Fruit fly (Drosophila melanogaster): Measurements from ENCODE around the gene CG9698.

Gene CG9698

dm6 chr3R:30488663-30489062 is 25.9 kb upstream of the CG9698 start, which contains the start of gene Jon99Fi:
Gene Jon99Fi (plus strand): TSS chr3R:30488963.
- TF ChIP-seq Hr39 (GFP tag; optimal IDR thresholded peaks at IDR 0.05): no peak
- no peak for TF ChIP-seq achi (GFP tag; optimal IDR thresholded peaks at IDR 0.05)
- TF ChIP-seq pdm3 (GFP tag; optimal IDR thresholded peaks at IDR 0.05): no peak
- TF ChIP-seq net (GFP tag; optimal IDR thresholded peaks at IDR 0.05): no peak
- no peak for TF ChIP-seq Hr4 (GFP tag; optimal IDR thresholded peaks at IDR 0.05)
- no peak for TF ChIP-seq CG11294 (GFP tag; IDR thresholded peaks at IDR 0.05)
- no peak for TF ChIP-seq CG15336 (GFP tag; IDR thresholded peaks at IDR 0.05)
- TF ChIP-seq Hr38 (GFP tag; optimal IDR thresholded peaks at IDR 0.05): no peak
- TF ChIP-seq CG8632 (GFP tag; optimal IDR thresholded peaks at IDR 0.05): no peak
- no peak for TF ChIP-seq CG11902 (GFP tag; optimal IDR thresholded peaks at IDR 0.05)
- TF ChIP-seq eg (GFP tag; IDR thresholded peaks at IDR 0.05): no peak
- no peak for TF ChIP-seq CG31627 (GFP tag; optimal IDR thresholded peaks at IDR 0.05)
- TF ChIP-seq CG6276 (GFP tag; optimal IDR thresholded peaks at IDR 0.05): no peak

dm6 chr3R:30489797-30490196 is 24.8 kb upstream of the CG9698 start, which contains the start of gene PH4alphaSG2:
Gene PH4alphaSG2 (plus strand): TSS chr3R:30490074.
- TF ChIP-seq CG10669 (GFP tag; optimal IDR thresholded peaks at IDR 0.05): no peak
- TF ChIP-seq Sox15 (GFP tag; optimal IDR thresholded peaks at IDR 0.05): no peak
- TF ChIP-seq pdm3 (GFP tag; optimal IDR thresholded peaks at IDR 0.05): no peak
- TF ChIP-seq CG32006 (GFP tag; optimal IDR thresholded peaks at IDR 0.05): no peak
- no peak for TF ChIP-seq CG15336 (GFP tag; IDR thresholded peaks at IDR 0.05)
- peak; percentile 43 for TF ChIP-seq fkh (GFP tag; optimal IDR thresholded peaks at IDR 0.05)
- TF ChIP-seq CG8119 (GFP tag; IDR thresholded peaks at IDR 0.05): no peak

- TF ChIP-seq Blimp-1 (GFP tag; optimal IDR thresholded peaks at IDR 0.05) (peak; percentile 33), CG32006 (GFP tag; optimal IDR thresholded peaks at IDR 0.05) (no peak), svp (GFP tag) (peak; percentile 23)
Measured at dm6 chr3R:30496103-30496858, 18.3 kb upstream of the CG9698 start, which contains the start of gene PH4alphaMP. Gene PH4alphaMP (minus strand): TSS chr3R:30496153.

dm6 chr3R:30500226-30500625 is 14.4 kb upstream of the CG9698 start, which contains the start of gene PH4alphaNE1:
Gene PH4alphaNE1 (minus strand): TSS chr3R:30500326.
- no peak for TF ChIP-seq CG9139 (GFP tag; optimal IDR thresholded peaks at IDR 0.05)

dm6 chr3R:30501174-30501573 is 13.4 kb upstream of the CG9698 start:
- TF ChIP-seq Smox (GFP tag; optimal IDR thresholded peaks at IDR 0.05) (peak; percentile 62), salr (GFP tag; optimal IDR thresholded peaks at IDR 0.05) (peak; percentile 1 to 41), CG9139 (GFP tag; optimal IDR thresholded peaks at IDR 0.05) (peak; percentile 16), cyc (GFP tag; optimal IDR thresholded peaks at IDR 0.05) (peak; percentile 76), spab (GFP tag; optimal IDR thresholded peaks at IDR 0.05) (peak; percentile 38), eg (GFP tag; IDR thresholded peaks at IDR 0.05) (peak; percentile 76), fd59A (GFP tag; optimal IDR thresholded peaks at IDR 0.05) (peak; percentile 20), Met (GFP tag; optimal IDR thresholded peaks at IDR 0.05) (peak; percentile 76), topi (GFP tag; optimal IDR thresholded peaks at IDR 0.05) (peak; percentile 72), Eip78C (GFP tag) (no peak), Eip75B (GFP tag; optimal IDR thresholded peaks at IDR 0.05) (peak; percentile 63), CG31627 (GFP tag; optimal IDR thresholded peaks at IDR 0.05) (peak; percentile 83), CG34406 (GFP tag; optimal IDR thresholded peaks at IDR 0.05) (peak; percentile 54), CG3919 (GFP tag; optimal IDR thresholded peaks at IDR 0.05) (peak; percentile 76), Sox15 (GFP tag; optimal IDR thresholded peaks at IDR 0.05) (peak; percentile 48), CG16779 (tag; optimal IDR thresholded peaks at IDR 0.05) (peak; percentile 21), CG8632 (GFP tag; optimal IDR thresholded peaks at IDR 0.05) (peak; percentile 26), pdm3 (GFP tag; optimal IDR thresholded peaks at IDR 0.05) (peak; percentile 60), Hr4 (GFP tag; optimal IDR thresholded peaks at IDR 0.05) (peak; percentile 78), CG8319 (GFP tag; optimal IDR thresholded peaks at IDR 0.05) (peak; percentile 28), dsx (GFP tag; optimal IDR thresholded peaks at IDR 0.05; ENCODE audit: poor library complexity, severe bottlenecking) (no peak), net (GFP tag; optimal IDR thresholded peaks at IDR 0.05) (peak; percentile 47), CG15336 (GFP tag; IDR thresholded peaks at IDR 0.05) (peak; percentile 72), CG11902 (GFP tag; optimal IDR thresholded peaks at IDR 0.05) (peak; percentile 52), CG32006 (GFP tag; optimal IDR thresholded peaks at IDR 0.05) (peak; percentile 73), vri (GFP tag; optimal IDR thresholded peaks at IDR 0.05) (no peak), CG6163 (GFP tag; IDR thresholded peaks at IDR 0.05) (peak; percentile 82), Hr38 (GFP tag; optimal IDR thresholded peaks at IDR 0.05) (no peak), Hr39 (GFP tag; optimal IDR thresholded peaks at IDR 0.05) (peak; percentile 88), CG7368 (GFP tag; optimal IDR thresholded peaks at IDR 0.05) (peak; percentile 37), Sox14 (GFP tag; optimal IDR thresholded peaks at IDR 0.05) (peak; percentile 68), CG1621 (tag; optimal IDR thresholded peaks at IDR 0.05) (peak; percentile 55)

All from whole organism, prepupa.